Worm (Caenorhabditis elegans) whole organism, L4 larva: ENCODE results near the gene col-175.

Experiments used
- D1046.2 ChIP-seq: fragments of 200-800 bp; sonication (Bioruptor generic); IDR thresholded peaks from 2 replicates; pipeline ENCODE4 v1.3.6; 2022; ENCODE audit warnings: missing genetic modification characterization, missing compliant biosample characterization
- F26F4.8 ChIP-seq: fragments of 200-800 bp; sonication (Bioruptor generic); conservative IDR thresholded peaks from 2 replicates; pipeline ENCODE4 v1.3.6; 2022; ENCODE audit warnings: missing genetic modification characterization, missing compliant biosample characterization
- F37D6.2 ChIP-seq: sonication (generic microtip); optimal IDR thresholded peaks from 2 replicates; lab custom pipeline; 2016; ENCODE audit warnings: mild to moderate bottlenecking, missing genetic modification characterization, missing compliant biosample characterization
- R02D3.7 ChIP-seq: fragments of 150-350 bp; sonication (generic microtip); optimal IDR thresholded peaks from 3 replicates; lab custom pipeline; 2014; ENCODE audit warnings: missing biosample characterization, missing genetic modification characterization
- T26A8.4 ChIP-seq: fragments of 200-800 bp; sonication (Bioruptor generic); IDR thresholded peaks from 2 replicates; pipeline ENCODE4 v1.3.6; 2022; ENCODE audit warnings: missing genetic modification characterization, missing compliant biosample characterization
- Y5F2A.4 ChIP-seq: fragments of 200-800 bp; sonication (Bioruptor generic); optimal IDR thresholded peaks from 2 replicates; lab custom pipeline; 2018; ENCODE audit warnings: mild to moderate bottlenecking, missing genetic modification characterization, missing compliant biosample characterization
- Y75B8A.6 ChIP-seq: fragments of 200-800 bp; sonication (Bioruptor generic); IDR thresholded peaks from 2 replicates; pipeline ENCODE4 v1.3.6; 2022; ENCODE audit warnings: missing genetic modification reagents, missing genetic modification characterization, missing compliant biosample characterization
- ZK337.2 ChIP-seq: fragments of 200-800 bp; sonication (Bioruptor generic); IDR thresholded peaks from 2 replicates; pipeline ENCODE4 v1.3.6; 2022; ENCODE audit warnings: missing genetic modification reagents, missing genetic modification characterization, missing compliant biosample characterization
- aha-1 ChIP-seq: fragments of 150-350 bp; peaks from one replicate; lab custom pipeline; 2014; ENCODE audit warnings: missing biosample characterization, missing genetic modification characterization
- arid-1 ChIP-seq: fragments of 200-800 bp; sonication (Bioruptor generic); conservative IDR thresholded peaks from 2 replicates; pipeline ENCODE4 v1.3.6; 2022; ENCODE audit warnings: missing genetic modification reagents, missing genetic modification characterization, missing compliant biosample characterization
- attf-4 ChIP-seq: sonication (generic microtip); optimal IDR thresholded peaks from 3 replicates; lab custom pipeline; 2017; ENCODE audit warnings: missing biosample characterization, missing genetic modification characterization
- ceh-32 ChIP-seq: sonication (generic microtip); optimal IDR thresholded peaks from 2 replicates; lab custom pipeline; 2016; ENCODE audit warnings: mild to moderate bottlenecking, missing genetic modification characterization, missing compliant biosample characterization; ENCODE audit not compliant: poor library complexity
- ceh-82 ChIP-seq: sonication (generic microtip); optimal IDR thresholded peaks from 2 replicates; lab custom pipeline; 2017; ENCODE audit warnings: missing biosample characterization, missing genetic modification characterization
- ces-1 ChIP-seq: fragments of 150-350 bp; sonication (generic microtip); optimal IDR thresholded peaks from 4 replicates; lab custom pipeline; 2014; ENCODE audit warnings: missing biosample characterization, missing genetic modification reagents, missing genetic modification characterization
- ctbp-1 ChIP-seq: fragments of 200-800 bp; sonication (Bioruptor generic); IDR thresholded peaks from 2 replicates; pipeline ENCODE4 v1.3.6; 2022; ENCODE audit warnings: missing genetic modification reagents, missing genetic modification characterization, missing compliant biosample characterization
- daf-12 ChIP-seq: fragments of 150-350 bp; optimal IDR thresholded peaks from 2 replicates; lab custom pipeline; 2014; ENCODE audit warnings: missing biosample characterization, missing genetic modification reagents, missing genetic modification characterization
- daf-19 ChIP-seq: fragments of 200-800 bp; sonication (Bioruptor generic); conservative IDR thresholded peaks from 2 replicates; pipeline ENCODE4 v1.3.6; 2022; ENCODE audit warnings: missing genetic modification characterization, missing compliant biosample characterization
- dmd-6 ChIP-seq: fragments of 200-800 bp; sonication (Bioruptor generic); IDR thresholded peaks from 2 replicates; pipeline ENCODE4 v1.3.6; 2022; ENCODE audit warnings: missing genetic modification reagents, missing genetic modification characterization, missing compliant biosample characterization
- dmd-9 ChIP-seq: fragments of 200-800 bp; sonication (Bioruptor generic); IDR thresholded peaks from 2 replicates; pipeline ENCODE4 v1.3.6; 2022; ENCODE audit warnings: missing genetic modification reagents, missing genetic modification characterization, missing compliant biosample characterization
- dpl-1 ChIP-seq: fragments of 150-350 bp; optimal IDR thresholded peaks from 2 replicates; lab custom pipeline; 2014; ENCODE audit warnings: missing biosample characterization, missing genetic modification reagents, missing genetic modification characterization
- dve-1 ChIP-seq: sonication (generic microtip); optimal IDR thresholded peaks from 2 replicates; lab custom pipeline; 2017; ENCODE audit warnings: antibody characterized with exemption, mild to moderate bottlenecking, missing genetic modification characterization, missing compliant biosample characterization; ENCODE audit not compliant: insufficient read depth
- fkh-10 ChIP-seq: fragments of 150-350 bp; optimal IDR thresholded peaks from 2 replicates; lab custom pipeline; 2014; ENCODE audit warnings: missing biosample characterization, missing genetic modification reagents, missing genetic modification characterization
- fos-1 ChIP-seq: fragments of 150-350 bp; optimal IDR thresholded peaks from 2 replicates; lab custom pipeline; 2014; ENCODE audit warnings: missing biosample characterization, missing genetic modification characterization
- gei-8 ChIP-seq: fragments of 200-800 bp; sonication (Bioruptor generic); optimal IDR thresholded peaks from 2 replicates; lab custom pipeline; 2018; ENCODE audit warnings: mild to moderate bottlenecking, missing genetic modification characterization, missing compliant biosample characterization
- hif-1 ChIP-seq, 2 experiments: sonication (generic microtip); optimal IDR thresholded peaks; 2 replicates each; lab custom pipeline; 2016 to 2017; ENCODE audit warnings: missing compliant biosample characterization in 2 of 2, missing genetic modification characterization in 2 of 2, missing genetic modification reagents in 2 of 2, missing genotype in 2 of 2, mild to moderate bottlenecking in 1 of 2
- hlh-30 ChIP-seq: sonication (generic microtip); optimal IDR thresholded peaks from 2 replicates; lab custom pipeline; 2017; ENCODE audit warnings: antibody characterized with exemption, mild to moderate bottlenecking, missing genetic modification characterization, missing compliant biosample characterization; ENCODE audit not compliant: insufficient read depth
- lin-13 ChIP-seq: fragments of 150-350 bp; optimal IDR thresholded peaks from 2 replicates; lab custom pipeline; 2014; ENCODE audit warnings: missing biosample characterization, missing genetic modification reagents, missing genetic modification characterization
- lir-3 ChIP-seq: sonication (generic microtip); optimal IDR thresholded peaks from 2 replicates; lab custom pipeline; 2016; ENCODE audit warnings: mild to moderate bottlenecking, missing genetic modification characterization, missing compliant biosample characterization
- mdt-29 ChIP-seq: fragments of 200-800 bp; sonication (Bioruptor generic); IDR thresholded peaks from 2 replicates; pipeline ENCODE4 v1.3.6; 2022; ENCODE audit warnings: missing genetic modification reagents, missing genetic modification characterization, missing compliant biosample characterization
- mep-1 ChIP-seq: fragments of 150-350 bp; sonication (generic microtip); optimal IDR thresholded peaks from 3 replicates; lab custom pipeline; 2014; ENCODE audit warnings: missing biosample characterization, missing genetic modification characterization
- mxl-2 ChIP-seq: fragments of 200-800 bp; sonication (Bioruptor generic); conservative IDR thresholded peaks from 2 replicates; pipeline ENCODE4 v1.3.6; 2022; ENCODE audit warnings: missing genetic modification reagents, missing genetic modification characterization, missing compliant biosample characterization
- mxl-3 ChIP-seq: fragments of 200-800 bp; sonication (Bioruptor generic); optimal IDR thresholded peaks from 2 replicates; lab custom pipeline; 2018; ENCODE audit warnings: mild to moderate bottlenecking, missing genetic modification characterization, missing compliant biosample characterization
- nhr-10 ChIP-seq: fragments of 150-350 bp; optimal IDR thresholded peaks from 2 replicates; lab custom pipeline; 2014; ENCODE audit warnings: missing biosample characterization, missing genetic modification characterization
- nhr-11 ChIP-seq: fragments of 150-350 bp; optimal IDR thresholded peaks from 2 replicates; lab custom pipeline; 2014; ENCODE audit warnings: missing biosample characterization, missing genetic modification characterization
- nhr-111 ChIP-seq: fragments of 200-800 bp; sonication (Bioruptor generic); optimal IDR thresholded peaks from 2 replicates; lab custom pipeline; 2018; ENCODE audit warnings: mild to moderate bottlenecking, missing genetic modification characterization, missing compliant biosample characterization
- nhr-237 ChIP-seq: sonication (generic microtip); optimal IDR thresholded peaks from 2 replicates; lab custom pipeline; 2017; ENCODE audit warnings: missing biosample characterization, missing genetic modification characterization
- nhr-25 ChIP-seq: sonication (generic microtip); optimal IDR thresholded peaks from 2 replicates; lab custom pipeline; 2017; ENCODE audit warnings: missing genetic modification characterization, mild to moderate bottlenecking, missing compliant biosample characterization, antibody characterized with exemption, moderate library complexity, borderline replicate concordance; ENCODE audit not compliant: insufficient read depth
- nhr-28 ChIP-seq: fragments of 150-350 bp; optimal IDR thresholded peaks from 2 replicates; lab custom pipeline; 2014; ENCODE audit warnings: missing biosample characterization, missing genetic modification characterization
- nhr-76 ChIP-seq: fragments of 150-350 bp; optimal IDR thresholded peaks from 2 replicates; lab custom pipeline; 2014; ENCODE audit warnings: missing biosample characterization, missing genetic modification characterization
- pha-4 ChIP-seq, 2 experiments: fragments of 150-350 bp in 1 of 2; fragments of 200-800 bp in 1 of 2; sonication (Bioruptor generic) in 1 of 2; IDR thresholded peaks in 1 of 2; optimal IDR thresholded peaks in 1 of 2; 2 replicates each; pipeline versions ENCODE4 v1.3.6 to Lab custom; 2014 to 2022; ENCODE audit warnings: missing genetic modification characterization in 2 of 2, missing genetic modification reagents in 2 of 2, missing biosample characterization in 1 of 2, missing compliant biosample characterization in 1 of 2
- rbr-2 ChIP-seq: sonication (generic microtip); optimal IDR thresholded peaks from 2 replicates; lab custom pipeline; 2016; ENCODE audit warnings: missing genotype, missing genetic modification characterization, missing compliant biosample characterization
- saeg-2 ChIP-seq: fragments of 200-800 bp; sonication (Bioruptor generic); IDR thresholded peaks from 2 replicates; pipeline ENCODE4 v1.3.6; 2022; ENCODE audit warnings: missing genetic modification reagents, missing genetic modification characterization, missing compliant biosample characterization
- skn-1 ChIP-seq: fragments of 150-350 bp; optimal IDR thresholded peaks from 2 replicates; lab custom pipeline; 2014; ENCODE audit warnings: missing biosample characterization, missing genetic modification characterization
- snpc-1.2 ChIP-seq: fragments of 200-800 bp; sonication (Bioruptor generic); IDR thresholded peaks from 2 replicates; pipeline ENCODE4 v1.3.6; 2022; ENCODE audit warnings: missing genetic modification reagents, missing genetic modification characterization, missing compliant biosample characterization
- snpc-4 ChIP-seq: fragments of 150-350 bp; optimal IDR thresholded peaks from 2 replicates; lab custom pipeline; 2014; ENCODE audit warnings: missing biosample characterization, missing genetic modification characterization
- tag-97 ChIP-seq: fragments of 200-800 bp; sonication (Bioruptor generic); IDR thresholded peaks from 2 replicates; pipeline ENCODE4 v1.3.6; 2022; ENCODE audit warnings: missing genetic modification characterization, missing compliant biosample characterization
- unc-39 ChIP-seq: sonication (generic microtip); optimal IDR thresholded peaks from 2 replicates; lab custom pipeline; 2017; ENCODE audit warnings: missing biosample characterization, missing genetic modification characterization
- vab-7 ChIP-seq: fragments of 200-800 bp; sonication (Bioruptor generic); IDR thresholded peaks from 2 replicates; pipeline ENCODE4 v1.3.6; 2022; ENCODE audit warnings: missing genetic modification reagents, missing genetic modification characterization, missing compliant biosample characterization
- zip-11 ChIP-seq: fragments of 200-800 bp; sonication (Bioruptor generic); IDR thresholded peaks from 2 replicates; pipeline ENCODE4 v1.3.6; 2022; ENCODE audit warnings: missing genetic modification characterization, missing compliant biosample characterization
- ztf-11 ChIP-seq: fragments of 150-350 bp; optimal IDR thresholded peaks from 2 replicates; lab custom pipeline; 2014; ENCODE audit warnings: missing biosample characterization, missing genetic modification characterization
- ztf-7 ChIP-seq: fragments of 150-350 bp; optimal IDR thresholded peaks from 2 replicates; lab custom pipeline; 2014; ENCODE audit warnings: missing biosample characterization, missing genetic modification characterization

col-175 gene

DNA sequence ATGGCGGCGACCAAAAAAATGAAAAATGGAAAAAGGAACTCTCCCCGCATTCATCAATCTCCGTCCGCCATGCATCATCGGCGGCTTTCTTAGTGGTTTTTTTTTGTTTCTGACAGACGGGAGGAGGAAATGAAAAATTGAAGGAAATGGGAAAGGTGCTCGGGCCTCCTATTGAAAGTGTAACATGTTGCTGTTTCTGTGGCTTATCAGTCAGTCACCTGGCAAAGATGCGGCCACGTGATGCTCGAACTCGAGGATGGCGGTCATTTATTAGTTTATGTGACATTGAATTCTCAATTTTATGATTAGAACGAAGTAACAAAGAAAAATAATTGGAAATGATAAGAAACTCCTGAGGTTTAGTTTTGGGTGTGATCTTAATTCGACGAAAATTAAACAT is 30.2 kb upstream of the col-175 start:
- no peak for TF ChIP-seq mxl-3
- TF ChIP-seq F37D6.2 (tag; lab: Kevin White, UChicago): no peak
- no peak for TF ChIP-seq snpc-4 (tag; lab: Kevin White, UChicago)
- peak; percentile 90 for TF ChIP-seq dve-1 (tag; lab: Kevin White, UChicago)
- no peak for TF ChIP-seq skn-1 (tag; lab: Kevin White, UChicago)
- no peak for TF ChIP-seq D1046.2
- TF ChIP-seq dpl-1 (GFP tag; lab: Kevin White, UChicago): no peak
- no peak for TF ChIP-seq Y75B8A.6 (GFP tag; lab: Robert Waterston, UW)
- peak; percentile 17 for TF ChIP-seq lin-13 (GFP tag; lab: Kevin White, UChicago)
- no peak for TF ChIP-seq snpc-1.2 (GFP tag; lab: Robert Waterston, UW)
- TF ChIP-seq aha-1: peak; percentile 82
- TF ChIP-seq daf-19 (GFP tag; lab: Robert Waterston, UW): no peak
- TF ChIP-seq ZK337.2: no peak
- TF ChIP-seq mxl-2 (GFP tag; lab: Robert Waterston, UW): 0 out of 2 replicates have a peak, but pooled peaks have one; percentile 25
- no peak for TF ChIP-seq nhr-76
- no peak for TF ChIP-seq F26F4.8 (GFP tag; lab: Robert Waterston, UW)
- no peak for TF ChIP-seq ztf-11
- 0 out of 2 replicates have a peak, but pooled peaks have one; percentile 53 for TF ChIP-seq tag-97
- TF ChIP-seq nhr-10: peak; percentile 12
- no peak for TF ChIP-seq arid-1 (GFP tag; lab: Robert Waterston, UW)
- TF ChIP-seq unc-39 (tag; lab: Kevin White, UChicago): no peak
- TF ChIP-seq rbr-2 (tag; lab: Kevin White, UChicago): no peak
- TF ChIP-seq ces-1 (GFP tag; lab: Kevin White, UChicago): no peak
- no peak for TF ChIP-seq nhr-11 (tag; lab: Kevin White, UChicago)
- TF ChIP-seq R02D3.7 (tag; lab: Kevin White, UChicago): no peak
- no peak for TF ChIP-seq attf-4 (tag; lab: Kevin White, UChicago)
- TF ChIP-seq T26A8.4: 0 out of 2 replicates have a peak, but pooled peaks have one; percentile 31
- TF ChIP-seq zip-11: no peak
- TF ChIP-seq nhr-28 (tag; lab: Kevin White, UChicago): peak; percentile 79
- TF ChIP-seq hif-1 (tag; optimal IDR thresholded peaks at IDR 0.05; lab: Kevin White, UChicago): peak in 1 of 2 experiments; percentile 43
- TF ChIP-seq dmd-6: peak; percentile 93
- no peak for TF ChIP-seq fkh-10 (GFP tag; lab: Kevin White, UChicago)
- no peak for TF ChIP-seq dmd-9 (GFP tag; lab: Robert Waterston, UW)
- TF ChIP-seq nhr-25 (tag; lab: Kevin White, UChicago): no peak
- TF ChIP-seq mdt-29 (GFP tag; lab: Robert Waterston, UW): peak; percentile 55; the same call in 1 of the 2 replicates
- peak; percentile 57 for TF ChIP-seq mep-1 (tag; lab: Kevin White, UChicago)
- peak; percentile 94 for TF ChIP-seq hlh-30 (tag; lab: Kevin White, UChicago)
- TF ChIP-seq ztf-7: no peak
- TF ChIP-seq ceh-82 (tag; lab: Kevin White, UChicago): no peak
- peak; percentile 56; the same call in 1 of the 2 replicates for TF ChIP-seq pha-4 (GFP tag; IDR thresholded peaks at IDR 0.05; lab: Robert Waterston, UW)
- no peak for TF ChIP-seq pha-4 (tag; optimal IDR thresholded peaks at IDR 0.05; lab: Kevin White, UChicago)
- no peak for TF ChIP-seq lir-3
- TF ChIP-seq saeg-2 (GFP tag; lab: Robert Waterston, UW): 0 out of 2 replicates have a peak, but pooled peaks have one; percentile 20
- TF ChIP-seq fos-1 (tag; lab: Kevin White, UChicago): no peak
- TF ChIP-seq ctbp-1 (GFP tag; lab: Robert Waterston, UW): no peak
- no peak for TF ChIP-seq Y5F2A.4
- no peak for TF ChIP-seq ceh-32 (tag; lab: Kevin White, UChicago)
- no peak for TF ChIP-seq nhr-237
- no peak for TF ChIP-seq nhr-111 (GFP tag; lab: Kevin White, UChicago)
- no peak for TF ChIP-seq gei-8 (GFP tag; lab: Kevin White, UChicago)
- TF ChIP-seq daf-12 (tag; lab: Kevin White, UChicago): no peak
- TF ChIP-seq vab-7 (GFP tag; lab: Robert Waterston, UW): no peak
